Worm (Caenorhabditis elegans): ENCODE results near the gene R02D5.10.

The R02D5.10 gene

ce11 chrV:14446453-14446852 is 35.6 kb upstream of the R02D5.10 start:
- TF ChIP-seq B0019.2 (GFP tag; conservative IDR thresholded peaks at IDR 0.05) (no peak), zfh-2 (GFP tag; conservative IDR thresholded peaks at IDR 0.05) (peak; percentile 56; the same call in 1 of the 2 replicates)

ce11 chrV:14447240-14447763 is 34.8 kb upstream of the R02D5.10 start, which contains the start of the genes dlat-1 and fntb-1:
Gene dlat-1, minus strand, starts transcription at chrV:14447290.
Gene fntb-1, plus strand, starts transcription at chrV:14447651.
- TF ChIP-seq snpc-4 (GFP tag; optimal IDR thresholded peaks at IDR 0.05) (no peak), snpc-4 (tag; optimal IDR thresholded peaks at IDR 0.05) (peak in 1 of 4 experiments; percentile 6), attf-3 (GFP tag; conservative IDR thresholded peaks at IDR 0.05) (peak; percentile 89), F22D6.2 (tag; optimal IDR thresholded peaks at IDR 0.05) (no peak), nhr-80 (tag; optimal IDR thresholded peaks at IDR 0.05) (peak; percentile 78)

- TF ChIP-seq unc-62 (GFP tag; optimal IDR thresholded peaks at IDR 0.05) (no peak), ztf-26 (tag; optimal IDR thresholded peaks at IDR 0.05) (peak; percentile 25), nfya-1 (tag; optimal IDR thresholded peaks at IDR 0.05; ENCODE audit: borderline replicate concordance, insufficient read depth) (no peak), ztf-28 (GFP tag; IDR thresholded peaks at IDR 0.05) (no peak), gei-17 (GFP tag; optimal IDR thresholded peaks at IDR 0.05) (no peak)
Observed at ce11 chrV:14448669-14449068, 33.4 kb upstream of the R02D5.10 start.

ce11 chrV:14449397-14449796 is 32.7 kb upstream of the R02D5.10 start, which contains the start of gene F23B12.7:
Gene F23B12.7, plus strand, starts transcription at chrV:14449697.
- no peak for TF ChIP-seq ets-4 (GFP tag; optimal IDR thresholded peaks at IDR 0.05)

- 0 out of 2 replicates have a peak, but pooled peaks have one; percentile 36 for TF ChIP-seq aptf-2 (GFP tag; conservative IDR thresholded peaks at IDR 0.05)
- TF ChIP-seq mcd-1 (GFP tag; IDR thresholded peaks at IDR 0.05), result peak; percentile 6; the same call in 1 of the 2 replicates
- peak; percentile 21 for TF ChIP-seq efl-1 (GFP tag; optimal IDR thresholded peaks at IDR 0.05)
- 0 out of 2 replicates have a peak, but pooled peaks have one; percentile 32 for TF ChIP-seq madf-6 (GFP tag; IDR thresholded peaks at IDR 0.05)
- no peak for TF ChIP-seq zfh-2 (GFP tag; conservative IDR thresholded peaks at IDR 0.05)
- TF ChIP-seq hmg-1.2 (GFP tag; IDR thresholded peaks at IDR 0.05), result no peak
Observed at ce11 chrV:14456626-14457025, 25.5 kb upstream of the R02D5.10 start, which contains the start of gene bmk-1. Gene bmk-1, minus strand, starts transcription at chrV:14456984.

ce11 chrV:14457070-14457469 is 25.0 kb upstream of the R02D5.10 start, which contains the start of gene coh-3:
Gene coh-3, plus strand, starts transcription at chrV:14457422.
- TF ChIP-seq let-607 (tag; optimal IDR thresholded peaks at IDR 0.05) (no peak), snpc-1.1 (tag; optimal IDR thresholded peaks at IDR 0.05; ENCODE audit: insufficient read depth) (peak; percentile 87), die-1 (tag; optimal IDR thresholded peaks at IDR 0.05) (no peak), ztf-18 (tag; optimal IDR thresholded peaks at IDR 0.05) (no peak), him-1 (tag; optimal IDR thresholded peaks at IDR 0.05) (peak; percentile 53), lir-1 (GFP tag; conservative IDR thresholded peaks at IDR 0.05) (peak; percentile 53; the same call in 1 of the 2 replicates), F57A8.1 (GFP tag; optimal IDR thresholded peaks at IDR 0.05) (no peak), cebp-2 (GFP tag; IDR thresholded peaks at IDR 0.05) (no peak), nfya-1 (tag; optimal IDR thresholded peaks at IDR 0.05; ENCODE audit: borderline replicate concordance, insufficient read depth) (no peak), egl-44 (GFP tag; IDR thresholded peaks at IDR 0.05) (no peak), ets-4 (GFP tag; optimal IDR thresholded peaks at IDR 0.05) (no peak), pha-4 (tag; optimal IDR thresholded peaks at IDR 0.05) (no peak), attf-5 (GFP tag; optimal IDR thresholded peaks at IDR 0.05) (no peak), lin-54 (GFP tag; optimal IDR thresholded peaks at IDR 0.05) (peak; percentile 90), D2030.7 (GFP tag; IDR thresholded peaks at IDR 0.05) (peak; percentile 95), somi-1 (GFP tag; optimal IDR thresholded peaks at IDR 0.05) (no peak), B0019.2 (GFP tag; conservative IDR thresholded peaks at IDR 0.05) (peak; percentile 33; the same call in 1 of the 2 replicates), nhr-179 (tag; optimal IDR thresholded peaks at IDR 0.05) (no peak), ceh-91 (GFP tag; IDR thresholded peaks at IDR 0.05) (peak; percentile 96), nfya-2 (GFP tag; IDR thresholded peaks at IDR 0.05) (no peak), C17E4.6 (GFP tag; IDR thresholded peaks at IDR 0.05) (peak; percentile 78; the same call in 1 of the 2 replicates), snpc-1.3 (tag; optimal IDR thresholded peaks at IDR 0.05; ENCODE audit: insufficient read depth) (peak; percentile 92), nhr-80 (tag; optimal IDR thresholded peaks at IDR 0.05) (no peak)

Data from whole organism, young adult.